Fruit fly (Drosophila melanogaster) whole organism, embryonic: ENCODE results near the gene lgs.
A peak's percentile ranks its signal among the peaks of the same experiment; 100 is the strongest.

Source experiments
- ATbp ChIP-seq: fragments of 200-800 bp; sonication (Bioruptor generic); optimal IDR thresholded peaks from 2 replicates; lab custom pipeline; 2017; ENCODE audit warnings: missing biosample characterization, mild to moderate bottlenecking, missing genetic modification characterization, missing genetic modification reagents
- CG11504 ChIP-seq: fragments of 200-800 bp; sonication (Bioruptor generic); optimal IDR thresholded peaks from 3 replicates; lab custom pipeline; 2019; ENCODE audit warnings: missing biosample characterization, mild to moderate bottlenecking, missing genetic modification characterization, moderate library complexity
- CG12104 ChIP-seq: fragments of 200-800 bp; sonication (Bioruptor generic); optimal IDR thresholded peaks from 3 replicates; lab custom pipeline; 2016; ENCODE audit warnings: missing biosample characterization, missing genetic modification characterization
- CG14710 ChIP-seq: fragments of 200-800 bp; sonication (Bioruptor generic); optimal IDR thresholded peaks from 3 replicates; lab custom pipeline; 2019; ENCODE audit warnings: missing biosample characterization, mild to moderate bottlenecking, missing genetic modification characterization, moderate library complexity
- CG1647 ChIP-seq: fragments of 200-800 bp; sonication (Bioruptor generic); optimal IDR thresholded peaks from 3 replicates; lab custom pipeline; 2016; ENCODE audit warnings: missing biosample characterization, missing genetic modification characterization
- CG18011 ChIP-seq: fragments of 200-800 bp; sonication (Bioruptor generic); optimal IDR thresholded peaks from 2 replicates; lab custom pipeline; 2017; ENCODE audit warnings: missing biosample characterization, missing genetic modification characterization, mild to moderate bottlenecking, moderate library complexity, missing genotype
- CG18599 ChIP-seq: fragments of 200-800 bp; sonication (Bioruptor generic); optimal IDR thresholded peaks from 3 replicates; lab custom pipeline; 2017; ENCODE audit warnings: missing biosample characterization, missing genetic modification characterization, mild to moderate bottlenecking, moderate library complexity, missing genetic modification reagents
- CG2120 ChIP-seq: fragments of 200-800 bp; sonication (Bioruptor generic); optimal IDR thresholded peaks from 3 replicates; lab custom pipeline; 2016; ENCODE audit warnings: missing biosample characterization, missing genetic modification characterization
- CG31224 ChIP-seq: fragments of 200-800 bp; sonication (Bioruptor generic); IDR thresholded peaks from 2 replicates; pipeline ENCODE4 v1.3.6; 2022; ENCODE audit warnings: missing biosample characterization, missing genetic modification characterization
- CG6272 ChIP-seq: fragments of 200-800 bp; sonication (Bioruptor generic); IDR thresholded peaks from 2 replicates; pipeline ENCODE4 v1.3.6; 2022; ENCODE audit warnings: missing biosample characterization, missing genetic modification characterization
- CG6654 ChIP-seq: fragments of 200-800 bp; sonication (Bioruptor generic); optimal IDR thresholded peaks from 2 replicates; lab custom pipeline; 2017; ENCODE audit warnings: missing biosample characterization, mild to moderate bottlenecking, missing genetic modification characterization
- CG6854 ChIP-seq: fragments of 200-800 bp; sonication (Bioruptor generic); optimal IDR thresholded peaks from 3 replicates; lab custom pipeline; 2017; ENCODE audit warnings: missing biosample characterization, mild to moderate bottlenecking, missing genetic modification characterization
- CG7745 ChIP-seq: fragments of 200-800 bp; sonication (Bioruptor generic); optimal IDR thresholded peaks from 2 replicates; lab custom pipeline; 2018; ENCODE audit warnings: missing biosample characterization, mild to moderate bottlenecking, missing genetic modification characterization, moderate library complexity
- CG8089 ChIP-seq: fragments of 200-800 bp; sonication (Bioruptor generic); optimal IDR thresholded peaks from 3 replicates; lab custom pipeline; 2016; ENCODE audit warnings: missing biosample characterization, missing genetic modification characterization
- Dek ChIP-seq: fragments of 200-800 bp; sonication (Bioruptor generic); optimal IDR thresholded peaks from 3 replicates; lab custom pipeline; 2019; ENCODE audit warnings: missing biosample characterization, mild to moderate bottlenecking, missing genetic modification characterization, moderate library complexity
- Doc3 ChIP-seq: fragments of 200-800 bp; sonication (Bioruptor generic); IDR thresholded peaks from 3 replicates; pipeline ENCODE4 v1.3.6; 2022; ENCODE audit warnings: missing biosample characterization, missing genetic modification characterization; ENCODE audit not compliant: partially characterized antibody
- Fer3 ChIP-seq: fragments of 200-800 bp; sonication (Bioruptor generic); optimal IDR thresholded peaks from 2 replicates; lab custom pipeline; 2018; ENCODE audit warnings: missing biosample characterization, mild to moderate bottlenecking, missing genetic modification characterization, moderate library complexity
- Gsc ChIP-seq: fragments of 200-800 bp; sonication (Bioruptor generic); IDR thresholded peaks from 2 replicates; pipeline ENCODE4 v1.3.6; 2022; ENCODE audit warnings: missing biosample characterization, missing genetic modification characterization
- HLH4C ChIP-seq: fragments of 200-800 bp; sonication (Bioruptor generic); IDR thresholded peaks from 3 replicates; pipeline ENCODE4 v1.3.6; 2022; ENCODE audit warnings: missing biosample characterization, missing genetic modification characterization; ENCODE audit not compliant: partially characterized antibody
- Hr3 ChIP-seq: fragments of 200-800 bp; sonication (Bioruptor generic); optimal IDR thresholded peaks from 3 replicates; lab custom pipeline; 2016; ENCODE audit warnings: missing biosample characterization, missing genetic modification characterization
- Lim3 ChIP-seq: fragments of 200-800 bp; sonication (Bioruptor generic); IDR thresholded peaks from 2 replicates; pipeline ENCODE4 v1.3.6; 2022; ENCODE audit warnings: missing biosample characterization, missing genetic modification characterization
- MESR4 ChIP-seq: fragments of 200-800 bp; sonication (Bioruptor generic); optimal IDR thresholded peaks from 2 replicates; lab custom pipeline; 2018; ENCODE audit warnings: missing biosample characterization, mild to moderate bottlenecking, missing genetic modification characterization, moderate library complexity
- Mad ChIP-seq: fragments of 200-800 bp; sonication (Bioruptor generic); optimal IDR thresholded peaks from 2 replicates; lab custom pipeline; 2016; ENCODE audit warnings: missing biosample characterization, missing genetic modification characterization
- Max ChIP-seq: fragments of 200-800 bp; sonication (Bioruptor generic); optimal IDR thresholded peaks from 2 replicates; lab custom pipeline; 2016; ENCODE audit warnings: missing biosample characterization, mild to moderate bottlenecking, missing genetic modification characterization
- Myb ChIP-seq: fragments of 200-800 bp; sonication (Bioruptor generic); optimal IDR thresholded peaks from 2 replicates; lab custom pipeline; 2016; ENCODE audit warnings: missing biosample characterization, missing genetic modification characterization
- Nf-YA ChIP-seq: fragments of 200-800 bp; sonication (Bioruptor generic); IDR thresholded peaks from 2 replicates; pipeline ENCODE4 v1.3.6; 2022; ENCODE audit warnings: missing biosample characterization, missing genetic modification characterization
- Ptx1 ChIP-seq: fragments of 200-800 bp; sonication (Bioruptor generic); IDR thresholded peaks from 2 replicates; pipeline ENCODE4 v1.3.6; 2022; ENCODE audit warnings: missing biosample characterization, missing genetic modification characterization
- Sin3A ChIP-seq: fragments of >200 bp; optimal IDR thresholded peaks from 2 replicates; lab custom pipeline; 2018
- Tbp ChIP-seq: fragments of >200 bp; optimal IDR thresholded peaks from 2 replicates; lab custom pipeline; 2018; ENCODE audit warnings: missing biosample characterization, missing genetic modification characterization
- bowl ChIP-seq: fragments of 200-800 bp; sonication (Bioruptor generic); IDR thresholded peaks from 2 replicates; pipeline ENCODE4 v1.3.6; 2022; ENCODE audit warnings: missing biosample characterization, missing genetic modification characterization
- cato ChIP-seq: fragments of 200-800 bp; sonication (Bioruptor generic); optimal IDR thresholded peaks from 2 replicates; lab custom pipeline; 2016; ENCODE audit warnings: missing biosample characterization, missing genetic modification characterization, borderline replicate concordance
- cwo ChIP-seq: fragments of 200-800 bp; sonication (Bioruptor generic); optimal IDR thresholded peaks from 3 replicates; lab custom pipeline; 2017; ENCODE audit warnings: missing biosample characterization, missing genetic modification characterization, mild to moderate bottlenecking, moderate library complexity, missing genetic modification reagents
- dati ChIP-seq: fragments of 200-800 bp; sonication (Bioruptor generic); IDR thresholded peaks from 2 replicates; pipeline ENCODE4 v1.3.6; 2022; ENCODE audit warnings: missing biosample characterization, missing genetic modification characterization
- dm ChIP-seq: fragments of 200-800 bp; sonication (Bioruptor generic); optimal IDR thresholded peaks from 3 replicates; lab custom pipeline; 2016; ENCODE audit warnings: missing biosample characterization, missing genetic modification characterization
- eve ChIP-seq, 2 experiments: fragments of >200 bp; optimal IDR thresholded peaks; 2 replicates each; lab custom pipeline; 2017; ENCODE audit warnings: missing biosample characterization in 2 of 2, missing genetic modification characterization in 2 of 2
- eyg ChIP-seq: fragments of 200-800 bp; sonication (Bioruptor generic); optimal IDR thresholded peaks from 3 replicates; lab custom pipeline; 2016; ENCODE audit warnings: missing biosample characterization, missing genetic modification characterization
- ftz-f1 ChIP-seq: fragments of 200-800 bp; sonication (Bioruptor generic); optimal IDR thresholded peaks from 2 replicates; lab custom pipeline; 2016; ENCODE audit warnings: missing biosample characterization, missing genetic modification characterization
- grau ChIP-seq: fragments of 200-800 bp; optimal IDR thresholded peaks from 3 replicates; lab custom pipeline; 2019; ENCODE audit warnings: missing biosample characterization, mild to moderate bottlenecking, missing genetic modification characterization, moderate library complexity
- her ChIP-seq: fragments of 200-800 bp; sonication (Bioruptor generic); optimal IDR thresholded peaks from 2 replicates; lab custom pipeline; 2016; ENCODE audit warnings: missing biosample characterization, missing genetic modification characterization
- lola ChIP-seq, 3 experiments: fragments of >200 bp in 2 of 3; fragments of 200-800 bp in 1 of 3; sonication (Bioruptor generic) in 1 of 3; optimal IDR thresholded peaks; 2 replicates each; lab custom pipeline; 2017 to 2019; ENCODE audit warnings: missing biosample characterization in 3 of 3, missing genetic modification characterization in 3 of 3, mild to moderate bottlenecking in 1 of 3, moderate library complexity in 1 of 3
- mirr ChIP-seq: fragments of 200-800 bp; sonication (Bioruptor generic); optimal IDR thresholded peaks from 3 replicates; lab custom pipeline; 2018; ENCODE audit warnings: missing biosample characterization, mild to moderate bottlenecking, missing genetic modification characterization
- nerfin-1 ChIP-seq: fragments of 200-800 bp; sonication (Bioruptor generic); optimal IDR thresholded peaks from 3 replicates; lab custom pipeline; 2019; ENCODE audit warnings: missing biosample characterization, mild to moderate bottlenecking, missing genetic modification characterization, moderate library complexity
- odd ChIP-seq: fragments of 200-800 bp; sonication (Bioruptor generic); optimal IDR thresholded peaks from 2 replicates; lab custom pipeline; 2017; ENCODE audit warnings: missing biosample characterization, mild to moderate bottlenecking, missing genetic modification characterization
- otp ChIP-seq: fragments of 200-800 bp; sonication (Bioruptor generic); IDR thresholded peaks from 3 replicates; pipeline ENCODE4, ENCODE4 v1.3.6; 2022; ENCODE audit warnings: missing biosample characterization, missing genetic modification characterization
- pita ChIP-seq: fragments of 200-800 bp; sonication (Bioruptor generic); optimal IDR thresholded peaks from 2 replicates; lab custom pipeline; 2017; ENCODE audit warnings: missing biosample characterization, mild to moderate bottlenecking, missing genetic modification characterization
- sd ChIP-seq: fragments of 200-800 bp; sonication (Bioruptor generic); optimal IDR thresholded peaks from 3 replicates; lab custom pipeline; 2018; ENCODE audit warnings: missing biosample characterization, mild to moderate bottlenecking, missing genetic modification characterization, moderate library complexity
- tll ChIP-seq, 2 experiments: fragments of 200-800 bp in 1 of 2; fragments of >200 bp in 1 of 2; sonication (Bioruptor generic) in 1 of 2; optimal IDR thresholded peaks; 2 replicates each; lab custom pipeline; 2017 to 2019; ENCODE audit warnings: missing biosample characterization in 2 of 2, missing genetic modification characterization in 2 of 2, mild to moderate bottlenecking in 1 of 2, moderate library complexity in 1 of 2
- tup ChIP-seq: fragments of 200-800 bp; sonication (Bioruptor generic); optimal IDR thresholded peaks from 2 replicates; lab custom pipeline; 2016; ENCODE audit warnings: missing biosample characterization, mild to moderate bottlenecking, missing genetic modification characterization, moderate library complexity
- wdn ChIP-seq: fragments of 200-800 bp; sonication (Bioruptor generic); IDR thresholded peaks from 2 replicates; pipeline ENCODE4 v1.3.6; 2022; ENCODE audit warnings: missing biosample characterization, missing genetic modification characterization
- z ChIP-seq: fragments of 200-800 bp; sonication (Bioruptor generic); IDR thresholded peaks from 3 replicates; pipeline ENCODE4 v1.3.6; 2022; ENCODE audit warnings: missing biosample characterization, missing genetic modification characterization
- zen2 ChIP-seq: fragments of 200-800 bp; sonication (Bioruptor generic); IDR thresholded peaks from 3 replicates; pipeline ENCODE4 v1.3.6; 2022; ENCODE audit warnings: missing biosample characterization, missing genetic modification characterization; ENCODE audit not compliant: partially characterized antibody

Gene lgs

DNA sequence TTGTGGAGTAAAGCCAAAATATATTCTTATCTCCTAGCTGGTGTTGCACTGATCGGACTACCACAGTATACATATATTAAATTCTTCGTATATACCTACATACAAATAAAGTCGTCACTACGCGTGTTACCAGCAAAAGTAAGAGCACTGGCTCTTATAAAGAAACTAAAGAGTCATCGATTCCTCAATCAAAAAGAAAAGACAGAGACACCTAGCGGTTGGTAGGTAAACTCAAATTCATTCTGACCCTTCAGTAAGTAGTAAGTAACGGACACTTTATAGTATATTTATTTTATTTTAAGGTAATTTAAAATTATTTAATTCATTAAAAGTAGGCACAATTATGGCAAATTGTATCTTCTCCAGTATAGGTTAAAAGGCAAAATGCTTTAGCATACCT lies 39.4 kb downstream of the lgs start (continued):
- TF ChIP-seq CG1647 (GFP tag; lab: Kevin White, UChicago) = no peak
- peak; percentile 19 for TF ChIP-seq CG12104 (GFP tag; lab: Kevin White, UChicago)
- no peak for TF ChIP-seq Sin3A (lab: Kevin White, UChicago)
- TF ChIP-seq tup (GFP tag; lab: Kevin White, UChicago) = no peak
- peak; percentile 33 for TF ChIP-seq nerfin-1
- no peak for TF ChIP-seq Doc3 (GFP tag; lab: Robert Waterston, UW)
- peak; percentile 74 for TF ChIP-seq odd
- no peak for TF ChIP-seq Lim3 (GFP tag; lab: Robert Waterston, UW)
- TF ChIP-seq eve (GFP tag; optimal IDR thresholded peaks at IDR 0.05; lab: Kevin White, UChicago) = peak in 1 of 2 experiments; percentile 47
- no peak for TF ChIP-seq CG11504 (tag; lab: Kevin White, UChicago)
- TF ChIP-seq z (GFP tag; lab: Robert Waterston, UW) = no peak
- TF ChIP-seq otp = no peak
- TF ChIP-seq dati (GFP tag; lab: Robert Waterston, UW) = no peak
- no peak for TF ChIP-seq wdn (GFP tag; lab: Robert Waterston, UW)
- TF ChIP-seq CG8089 = no peak
- no peak for TF ChIP-seq Nf-YA
- TF ChIP-seq CG6272 (GFP tag; lab: Robert Waterston, UW) = no peak
- no peak for TF ChIP-seq MESR4
- TF ChIP-seq Gsc (GFP tag; lab: Robert Waterston, UW) = no peak
- TF ChIP-seq Tbp = no peak
- TF ChIP-seq eyg (GFP tag; lab: Kevin White, UChicago) = no peak
- TF ChIP-seq ftz-f1 (GFP tag; lab: Kevin White, UChicago) = no peak
- peak; percentile 32 for TF ChIP-seq CG6654 (GFP tag; lab: Kevin White, UChicago)
- no peak for TF ChIP-seq pita (GFP tag; lab: Kevin White, UChicago)
- no peak for TF ChIP-seq CG7745 (tag; lab: Kevin White, UChicago)
- TF ChIP-seq cato (GFP tag; lab: Kevin White, UChicago) = no peak
- no peak for TF ChIP-seq Dek (tag; lab: Kevin White, UChicago)
- TF ChIP-seq dm (GFP tag; lab: Kevin White, UChicago) = no peak
- no peak for TF ChIP-seq bowl (GFP tag; lab: Robert Waterston, UW)
- no peak for TF ChIP-seq sd (tag; lab: Kevin White, UChicago)
- peak; percentile 49 for TF ChIP-seq mirr (GFP tag; lab: Kevin White, UChicago)
- TF ChIP-seq CG6854 = peak; percentile 70
- TF ChIP-seq Hr3 (GFP tag; lab: Kevin White, UChicago) = no peak
- TF ChIP-seq lola (GFP tag; optimal IDR thresholded peaks at IDR 0.05; lab: Kevin White, UChicago) = no peak
- TF ChIP-seq CG18011 (GFP tag; lab: Kevin White, UChicago) = no peak
- peak; percentile 40 for TF ChIP-seq grau (tag; lab: Kevin White, UChicago)
- no peak for TF ChIP-seq Mad
- peak; percentile 26 for TF ChIP-seq Max (GFP tag; lab: Kevin White, UChicago)
- TF ChIP-seq cwo (GFP tag; lab: Kevin White, UChicago) = no peak
- TF ChIP-seq CG2120 (GFP tag; lab: Kevin White, UChicago) = no peak
- no peak for TF ChIP-seq HLH4C (GFP tag; lab: Robert Waterston, UW)
- peak; percentile 43 for TF ChIP-seq Fer3 (tag; lab: Kevin White, UChicago)
- no peak for TF ChIP-seq Ptx1
- peak; percentile 57 for TF ChIP-seq ATbp (GFP tag; lab: Kevin White, UChicago)
- TF ChIP-seq CG14710 (tag; lab: Kevin White, UChicago) = peak; percentile 36
- peak in 1 of 2 experiments; percentile 14 for TF ChIP-seq tll (GFP tag; optimal IDR thresholded peaks at IDR 0.05; lab: Kevin White, UChicago)
- TF ChIP-seq CG31224 = no peak
- TF ChIP-seq zen2 = no peak
- TF ChIP-seq her = no peak
- TF ChIP-seq Myb (GFP tag; lab: Kevin White, UChicago) = no peak
- TF ChIP-seq CG18599 (GFP tag; lab: Kevin White, UChicago) = peak; percentile 27
